Fruit fly (Drosophila melanogaster): ENCODE data around the gene Gr10b.

DNA sequence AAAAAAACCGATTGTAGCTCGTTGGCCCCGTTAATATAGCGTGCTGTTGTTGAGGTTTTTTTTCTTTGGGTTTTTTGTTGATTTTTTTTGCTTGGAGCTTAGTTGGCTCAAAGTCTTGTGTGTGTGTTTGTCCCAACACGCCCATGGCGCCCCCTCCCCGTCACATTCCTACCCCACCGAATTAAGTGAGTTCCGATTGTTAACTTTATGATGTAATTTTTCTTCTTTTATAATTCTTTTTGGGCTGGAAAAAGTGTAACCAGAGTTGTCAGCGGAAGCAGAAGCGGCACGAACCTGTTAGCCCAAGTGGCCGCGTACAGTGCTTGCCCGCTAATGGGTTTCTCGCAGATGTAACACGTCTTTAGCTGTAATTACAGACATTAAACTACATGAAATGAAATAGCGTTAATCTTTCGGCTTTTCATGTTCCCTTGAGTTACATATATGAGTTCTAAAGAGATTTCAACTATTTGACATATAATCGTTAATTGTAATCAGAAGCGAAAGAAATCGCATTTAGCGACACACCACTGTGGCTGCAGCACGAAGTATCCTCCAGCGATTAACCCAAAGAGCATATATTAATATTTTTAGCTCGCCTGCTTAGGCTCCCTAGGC lies 19.9 kb downstream of the Gr10b start:
- TF ChIP-seq Clk (GFP tag; optimal IDR thresholded peaks at IDR 0.05) (no peak), CG33017 (tag; optimal IDR thresholded peaks at IDR 0.05) (no peak), cnc (optimal IDR thresholded peaks at IDR 0.05) (no peak), CG1620 (GFP tag; optimal IDR thresholded peaks at IDR 0.05) (no peak), CG5204 (GFP tag; optimal IDR thresholded peaks at IDR 0.05) (no peak), Hr96 (GFP tag; optimal IDR thresholded peaks at IDR 0.05) (no peak), cic (GFP tag; optimal IDR thresholded peaks at IDR 0.05) (no peak)

Measured in whole organism, adult.